Worm (Caenorhabditis elegans): Measurements from ENCODE around the gene Y51H7C.12.
"Not testable (repeated sequence)": the region's sequence is repeated elsewhere in the genome, so short reads cannot be mapped to it uniquely, and the experiment has no call there.

Y51H7C.12 gene

ce11 chrII:1470515-1470966 is 24.0 kb upstream of the Y51H7C.12 start, which contains the start of gene H17B01.2:
Gene H17B01.2, plus strand, starts transcription at chrII:1470565.
- TF ChIP-seq fkh-4 (tag; optimal IDR thresholded peaks at IDR 0.05; ENCODE audit: borderline replicate concordance) (no peak), lin-35 (GFP tag; optimal IDR thresholded peaks at IDR 0.05) (no peak), ceh-8 (GFP tag; optimal IDR thresholded peaks at IDR 0.05) (no peak), nhr-47 (tag; optimal IDR thresholded peaks at IDR 0.05) (no peak), fos-1 (tag; optimal IDR thresholded peaks at IDR 0.05) (no peak), unc-86 (tag; optimal IDR thresholded peaks at IDR 0.05) (no peak), ceh-63 (GFP tag; optimal IDR thresholded peaks at IDR 0.05) (no peak), pag-3 (tag; optimal IDR thresholded peaks at IDR 0.05; ENCODE audit: borderline replicate concordance, insufficient read depth) (no peak), elt-3 (tag; optimal IDR thresholded peaks at IDR 0.05) (no peak), egl-13 (tag; optimal IDR thresholded peaks at IDR 0.05) (no peak)

ce11 chrII:1467711-1468110 is 21.2 kb upstream of the Y51H7C.12 start, which contains the start of gene Y51H7C.1:
Gene Y51H7C.1, plus strand, starts transcription at chrII:1467727.
- not testable (repeated sequence) for TF ChIP-seq egl-27, nhr-76, elt-2 (tag; optimal IDR thresholded peaks at IDR 0.05)

ce11 chrII:1466448-1466847 is 19.9 kb upstream of the Y51H7C.12 start, which contains the start of gene Y51H7C.13:
Gene Y51H7C.13, minus strand, starts transcription at chrII:1466548.
- TF ChIP-seq hlh-17 (GFP tag; optimal IDR thresholded peaks at IDR 0.05; ENCODE audit: borderline replicate concordance): no peak
- no peak for TF ChIP-seq nhr-12 (tag; optimal IDR thresholded peaks at IDR 0.05)
- no peak for TF ChIP-seq nhr-11 (tag; optimal IDR thresholded peaks at IDR 0.05)
- TF ChIP-seq nhr-47 (tag; optimal IDR thresholded peaks at IDR 0.05): no peak
- no peak for TF ChIP-seq aly-2 (tag; optimal IDR thresholded peaks at IDR 0.05)
- TF ChIP-seq snpc-4 (tag; optimal IDR thresholded peaks at IDR 0.05): no peak
- TF ChIP-seq ceh-8 (GFP tag; optimal IDR thresholded peaks at IDR 0.05): no peak
- TF ChIP-seq lin-39 (tag; optimal IDR thresholded peaks at IDR 0.05): no peak
- no peak for TF ChIP-seq ets-5 (GFP tag; IDR thresholded peaks at IDR 0.05)
- TF ChIP-seq isw-1 (GFP tag; IDR thresholded peaks at IDR 0.05): no peak
- TF ChIP-seq fos-1 (tag; optimal IDR thresholded peaks at IDR 0.05): no peak
- no peak for TF ChIP-seq pax-3 (tag; optimal IDR thresholded peaks at IDR 0.05)
- no peak for TF ChIP-seq pqm-1 (tag; optimal IDR thresholded peaks at IDR 0.05)
- TF ChIP-seq irx-1 (tag; optimal IDR thresholded peaks at IDR 0.05): no peak
- TF ChIP-seq swsn-7 (tag; optimal IDR thresholded peaks at IDR 0.05): no peak
- no peak for TF ChIP-seq ztf-4 (tag; optimal IDR thresholded peaks at IDR 0.05)
- TF ChIP-seq sup-37 (GFP tag; optimal IDR thresholded peaks at IDR 0.05): no peak
- no peak for TF ChIP-seq elt-2 (tag; optimal IDR thresholded peaks at IDR 0.05)
- TF ChIP-seq efl-3 (GFP tag; optimal IDR thresholded peaks at IDR 0.05): no peak

ce11 chrII:1457784-1458183 is 11.2 kb upstream of the Y51H7C.12 start:
- TF ChIP-seq ceh-88 (GFP tag; IDR thresholded peaks at IDR 0.05) (peak; percentile 9; the same call in 1 of the 2 replicates), mab-9 (GFP tag; IDR thresholded peaks at IDR 0.05) (peak; percentile 69; the same call in 1 of the 2 replicates), grh-1 (GFP tag; IDR thresholded peaks at IDR 0.05) (peak; percentile 39; the same call in 1 of the 2 replicates)

ce11 chrII:1453707-1454106 is 7.2 kb upstream of the Y51H7C.12 start:
- 0 out of 2 replicates have a peak, but pooled peaks have one; percentile 23 for TF ChIP-seq unc-98 (GFP tag; IDR thresholded peaks at IDR 0.05)

ce11 chrII:1444911-1445310 is 1.6 kb downstream of the Y51H7C.12 start, which contains the start of gene scl-17:
Gene scl-17, plus strand, starts transcription at chrII:1445211.
- TF ChIP-seq snpc-4 (tag; optimal IDR thresholded peaks at IDR 0.05) (no peak), zag-1 (tag; optimal IDR thresholded peaks at IDR 0.05) (no peak), lin-15B (tag; optimal IDR thresholded peaks at IDR 0.05) (no peak), fos-1 (tag; optimal IDR thresholded peaks at IDR 0.05) (no peak), elt-2 (tag; optimal IDR thresholded peaks at IDR 0.05) (no peak), nhr-20 (tag; optimal IDR thresholded peaks at IDR 0.05) (no peak), ceh-88 (GFP tag; IDR thresholded peaks at IDR 0.05) (no peak), egl-13 (tag; optimal IDR thresholded peaks at IDR 0.05) (no peak), Y116A8C.19 (tag; optimal IDR thresholded peaks at IDR 0.05; ENCODE audit: borderline replicate concordance) (no peak), zip-4 (GFP tag; optimal IDR thresholded peaks at IDR 0.05) (no peak), mab-9 (GFP tag; IDR thresholded peaks at IDR 0.05) (no peak), tlp-1 (tag; optimal IDR thresholded peaks at IDR 0.05) (no peak), pqm-1 (tag; optimal IDR thresholded peaks at IDR 0.05) (no peak), lir-3 (tag; optimal IDR thresholded peaks at IDR 0.05; ENCODE audit: poor library complexity) (no peak), fkh-4 (tag; optimal IDR thresholded peaks at IDR 0.05; ENCODE audit: borderline replicate concordance) (no peak), sox-4 (tag; optimal IDR thresholded peaks at IDR 0.05) (no peak)
